Worm (Caenorhabditis elegans): Measurements from ENCODE around the gene col-149.

ce11 chrV:10248255-10248979 lies 44.3 kb downstream of the col-149 start, which contains the start of gene akt-1:
- TF ChIP-seq ets-7 (tag; optimal IDR thresholded peaks at IDR 0.05) (no peak), ceh-13 (GFP tag; optimal IDR thresholded peaks at IDR 0.05) (no peak), pes-1 (GFP tag; IDR thresholded peaks at IDR 0.05) (no peak), ama-1 (optimal IDR thresholded peaks at IDR 0.05) (no peak)
